Fruit fly (Drosophila melanogaster): ENCODE results near the gene CatB.

- TF ChIP-seq h (optimal IDR thresholded peaks at IDR 0.05): no peak
- TF ChIP-seq Myc (optimal IDR thresholded peaks at IDR 0.05): no peak
- no peak for TF ChIP-seq ttk (optimal IDR thresholded peaks at IDR 0.05)
- TF ChIP-seq insv (optimal IDR thresholded peaks at IDR 0.05): no peak
- TF ChIP-seq psq (optimal IDR thresholded peaks at IDR 0.05): no peak
- TF ChIP-seq Sin3A (optimal IDR thresholded peaks at IDR 0.05): no peak
These were observed 26.4 kb upstream of the CatB start for dm6 chr2L:8678955-8679354.
